Worm (Caenorhabditis elegans): Measurements from ENCODE around the gene zmp-6.

zmp-6 gene

ce11 chrIII:7285783-7286182 lies 38.1 kb upstream of the zmp-6 start, which contains the start of gene pho-5:
Gene pho-5 (minus strand): TSS chrIII:7285883.
- no peak for TF ChIP-seq Y55F3AM.14 (GFP tag; optimal IDR thresholded peaks at IDR 0.05)
- TF ChIP-seq nhr-6 (tag; optimal IDR thresholded peaks at IDR 0.05): no peak
- no peak for TF ChIP-seq nhr-11 (tag; optimal IDR thresholded peaks at IDR 0.05)
- no peak for TF ChIP-seq lin-11 (tag; optimal IDR thresholded peaks at IDR 0.05)
- TF ChIP-seq sma-3 (GFP tag; optimal IDR thresholded peaks at IDR 0.05): no peak
- no peak for TF ChIP-seq sma-9 (GFP tag; optimal IDR thresholded peaks at IDR 0.05)
- no peak for TF ChIP-seq sma-9 (tag; optimal IDR thresholded peaks at IDR 0.05)
- TF ChIP-seq nhr-21 (tag; optimal IDR thresholded peaks at IDR 0.05): no peak
- no peak for TF ChIP-seq blmp-1 (tag; optimal IDR thresholded peaks at IDR 0.05; ENCODE audit: insufficient read depth)

- TF ChIP-seq unc-55 (GFP tag; optimal IDR thresholded peaks at IDR 0.05) (peak; percentile 4), ceh-82 (tag; optimal IDR thresholded peaks at IDR 0.05) (no peak), lsy-2 (tag; optimal IDR thresholded peaks at IDR 0.05) (peak in 1 of 2 experiments; percentile 68), sma-9 (GFP tag; optimal IDR thresholded peaks at IDR 0.05) (no peak), sma-9 (tag; optimal IDR thresholded peaks at IDR 0.05) (no peak), nhr-6 (tag; optimal IDR thresholded peaks at IDR 0.05) (no peak), alr-1 (tag; optimal IDR thresholded peaks at IDR 0.05) (no peak), sem-4 (tag; optimal IDR thresholded peaks at IDR 0.05) (no peak), lin-39 (tag; optimal IDR thresholded peaks at IDR 0.05) (no peak), crh-2 (tag; optimal IDR thresholded peaks at IDR 0.05) (peak; percentile 51), zag-1 (tag; optimal IDR thresholded peaks at IDR 0.05) (no peak)
Observed at ce11 chrIII:7281179-7281578, 33.5 kb upstream of the zmp-6 start, which contains the start of gene B0361.3. Gene B0361.3 (plus strand): TSS chrIII:7281462.

- peak; percentile 83 for TF ChIP-seq nhr-129 (tag; optimal IDR thresholded peaks at IDR 0.05)
- TF ChIP-seq dmd-4 (tag; optimal IDR thresholded peaks at IDR 0.05): peak; percentile 44
- TF ChIP-seq ztf-1 (GFP tag; conservative IDR thresholded peaks at IDR 0.05): no peak
- TF ChIP-seq sma-3 (GFP tag; optimal IDR thresholded peaks at IDR 0.05): peak; percentile 34
- TF ChIP-seq fos-1 (tag; optimal IDR thresholded peaks at IDR 0.05): peak; percentile 43
- TF ChIP-seq nhr-11 (tag; optimal IDR thresholded peaks at IDR 0.05): no peak
- TF ChIP-seq lsy-2 (tag; optimal IDR thresholded peaks at IDR 0.05): peak; percentile 67 to 69
- no peak for TF ChIP-seq zag-1 (tag; optimal IDR thresholded peaks at IDR 0.05)
- peak; percentile 35 for TF ChIP-seq nhr-21 (tag; optimal IDR thresholded peaks at IDR 0.05)
- TF ChIP-seq crh-2 (tag; optimal IDR thresholded peaks at IDR 0.05): peak; percentile 76
- TF ChIP-seq elt-3 (tag; optimal IDR thresholded peaks at IDR 0.05): no peak
- peak; percentile 39 for TF ChIP-seq unc-55 (GFP tag; optimal IDR thresholded peaks at IDR 0.05)
- peak; percentile 75 for TF ChIP-seq sma-9 (GFP tag; optimal IDR thresholded peaks at IDR 0.05)
- TF ChIP-seq sma-9 (tag; optimal IDR thresholded peaks at IDR 0.05): no peak
- peak; percentile 35 for TF ChIP-seq nhr-77 (tag; optimal IDR thresholded peaks at IDR 0.05)
- no peak for TF ChIP-seq mab-5 (tag; optimal IDR thresholded peaks at IDR 0.05)
- peak; percentile 88 for TF ChIP-seq gmeb-1 (tag; optimal IDR thresholded peaks at IDR 0.05)
- no peak for TF ChIP-seq unc-62 (GFP tag; optimal IDR thresholded peaks at IDR 0.05)
- TF ChIP-seq nhr-25 (tag; optimal IDR thresholded peaks at IDR 0.05): no peak
- peak; percentile 16 for TF ChIP-seq nhr-6 (tag; optimal IDR thresholded peaks at IDR 0.05)
- peak; percentile 99 for TF ChIP-seq snpc-4 (tag; optimal IDR thresholded peaks at IDR 0.05)
- TF ChIP-seq ztf-4 (tag; optimal IDR thresholded peaks at IDR 0.05): no peak
- TF ChIP-seq lin-11 (tag; optimal IDR thresholded peaks at IDR 0.05): peak; percentile 43
- peak; percentile 39 for TF ChIP-seq C34F6.9 (tag; optimal IDR thresholded peaks at IDR 0.05)
- no peak for TF ChIP-seq ceh-16 (tag; optimal IDR thresholded peaks at IDR 0.05)
Observed at ce11 chrIII:7278491-7278890, 30.9 kb upstream of the zmp-6 start.

ce11 chrIII:7277228-7277627 lies 29.6 kb upstream of the zmp-6 start, which contains the start of the genes spot-1 and B0361.11:
Gene spot-1 (minus strand): TSS chrIII:7277274.
Gene B0361.11 (plus strand): TSS chrIII:7277599.
- TF ChIP-seq skn-1 (tag; optimal IDR thresholded peaks at IDR 0.05) (no peak), nhr-129 (tag; optimal IDR thresholded peaks at IDR 0.05) (peak; percentile 36), lin-13 (GFP tag; optimal IDR thresholded peaks at IDR 0.05) (peak; percentile 59), zag-1 (tag; optimal IDR thresholded peaks at IDR 0.05) (no peak), ZK546.5 (tag; optimal IDR thresholded peaks at IDR 0.05) (no peak), sma-3 (GFP tag; optimal IDR thresholded peaks at IDR 0.05) (peak; percentile 38), mdl-1 (tag; optimal IDR thresholded peaks at IDR 0.05) (no peak), egl-27 (tag; optimal IDR thresholded peaks at IDR 0.05) (no peak), C34F6.9 (tag; optimal IDR thresholded peaks at IDR 0.05) (peak; percentile 80), sma-9 (GFP tag; optimal IDR thresholded peaks at IDR 0.05) (peak; percentile 39), sma-9 (tag; optimal IDR thresholded peaks at IDR 0.05) (no peak), gmeb-1 (tag; optimal IDR thresholded peaks at IDR 0.05) (peak; percentile 99), alr-1 (tag; optimal IDR thresholded peaks at IDR 0.05) (no peak), peb-1 (tag; optimal IDR thresholded peaks at IDR 0.05) (no peak), lin-39 (tag; optimal IDR thresholded peaks at IDR 0.05) (no peak), nhr-6 (tag; optimal IDR thresholded peaks at IDR 0.05) (peak; percentile 6), mbf-1 (tag; optimal IDR thresholded peaks at IDR 0.05) (no peak), ztf-11 (tag; optimal IDR thresholded peaks at IDR 0.05) (no peak), ztf-1 (GFP tag; conservative IDR thresholded peaks at IDR 0.05) (no peak), ztf-4 (tag; optimal IDR thresholded peaks at IDR 0.05) (no peak), unc-62 (GFP tag; optimal IDR thresholded peaks at IDR 0.05) (no peak), lsy-2 (tag; optimal IDR thresholded peaks at IDR 0.05) (peak; percentile 55 to 88), blmp-1 (tag; optimal IDR thresholded peaks at IDR 0.05; ENCODE audit: insufficient read depth) (peak; percentile 32), nhr-10 (tag; optimal IDR thresholded peaks at IDR 0.05) (no peak), unc-55 (GFP tag; optimal IDR thresholded peaks at IDR 0.05) (peak; percentile 79), nhr-237 (tag; optimal IDR thresholded peaks at IDR 0.05) (no peak), ama-1 (optimal IDR thresholded peaks at IDR 0.05) (no peak), crh-2 (tag; optimal IDR thresholded peaks at IDR 0.05) (peak; percentile 58), nhr-21 (tag; optimal IDR thresholded peaks at IDR 0.05) (peak; percentile 42), unc-39 (tag; optimal IDR thresholded peaks at IDR 0.05) (no peak), nhr-25 (tag; optimal IDR thresholded peaks at IDR 0.05) (peak; percentile 28), snpc-4 (tag; optimal IDR thresholded peaks at IDR 0.05) (peak; percentile 59)
